Fruit fly (Drosophila melanogaster): ENCODE data around the gene hzg.

- no peak for TF ChIP-seq N (GFP tag; optimal IDR thresholded peaks at IDR 0.05)
- TF ChIP-seq OdsH (GFP tag; optimal IDR thresholded peaks at IDR 0.05), result no peak
- TF ChIP-seq Vsx2 (GFP tag; optimal IDR thresholded peaks at IDR 0.05; ENCODE audit: partially characterized antibody), result no peak
- TF ChIP-seq foxo (GFP tag; optimal IDR thresholded peaks at IDR 0.05), result no peak
- TF ChIP-seq psq (GFP tag; optimal IDR thresholded peaks at IDR 0.05), result no peak
- no peak for TF ChIP-seq dmrt93B (GFP tag; optimal IDR thresholded peaks at IDR 0.05)
- TF ChIP-seq Hnf4 (GFP tag; optimal IDR thresholded peaks at IDR 0.05), result no peak
These were observed 35.9 kb downstream of the hzg start for dm6 chr3L:15968686-15969085.

All from whole organism, wandering third instar larva.